2 worm cellular contexts compared by ENCODE assay signal in the genomic region with DNA sequence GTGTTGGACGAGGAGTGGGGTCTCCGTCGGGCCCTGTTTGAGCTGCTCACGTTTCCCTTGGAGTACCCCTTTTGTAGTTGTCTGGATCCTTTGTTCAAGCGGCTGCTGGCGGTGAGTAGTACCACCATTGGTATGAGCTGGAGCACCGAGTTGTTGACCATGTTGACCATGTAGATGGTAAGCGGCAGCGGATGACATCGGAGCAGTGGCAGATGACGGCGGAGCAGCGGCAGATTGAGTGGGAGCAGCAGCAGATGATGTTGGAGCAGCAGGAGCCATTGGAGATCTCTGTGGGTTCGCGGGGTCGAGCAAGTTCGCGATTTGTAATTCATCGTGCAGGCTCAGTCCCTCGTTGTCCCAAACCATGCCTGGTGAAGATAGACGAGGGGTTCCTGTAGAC.
A peak's percentile ranks its signal among the peaks of the same experiment; 100 is the strongest.
TF ChIP-seq lines count a peak whose summit lies in the region.

No protein-coding gene starts in this region.

TF ChIP-seq in whole organism, L4 larva, 104 proteins besides CTCF, POLR2A, EP300 and RAD21:
- TF ChIP-seq set-16 (GFP tag; IDR thresholded peaks at IDR 0.05; lab: Robert Waterston, UW), result peak; percentile 72
TF ChIP-seq in whole organism, L4 larva: peak in this region for 1; not testable (repeated sequence) for 103.

TF ChIP-seq in whole organism, young adult, 124 proteins besides CTCF, POLR2A, EP300 and RAD21:
- TF ChIP-seq egrh-3 (GFP tag; IDR thresholded peaks at IDR 0.05; lab: Robert Waterston, UW), result peak; percentile 61; the same call in 1 of the 2 replicates
